Worm (Caenorhabditis elegans) whole organism, L3 larva: Measurements from ENCODE around the gene pole-2.

Experiments
- daf-12 ChIP-seq: fragments of 150-350 bp; optimal IDR thresholded peaks from 2 replicates; lab custom pipeline; 2014; ENCODE audit warnings: missing biosample characterization, missing genetic modification reagents, missing genetic modification characterization
- elt-3 ChIP-seq, 3 experiments: fragments of 150-350 bp in 1 of 3; sonication (generic microtip) in 2 of 3; optimal IDR thresholded peaks; 2 replicates in 2 of 3; 4 replicates in 1 of 3; lab custom pipeline; 2014 to 2017; ENCODE audit warnings: missing biosample characterization in 3 of 3, missing genetic modification characterization in 3 of 3
- lin-15B ChIP-seq: fragments of 150-350 bp; optimal IDR thresholded peaks from 2 replicates; lab custom pipeline; 2014; ENCODE audit warnings: missing biosample characterization, missing genetic modification characterization
- nhr-237 ChIP-seq: fragments of 150-350 bp; optimal IDR thresholded peaks from 2 replicates; lab custom pipeline; 2014; ENCODE audit warnings: missing biosample characterization, missing genetic modification characterization
- nhr-77 ChIP-seq: fragments of 150-350 bp; optimal IDR thresholded peaks from 2 replicates; lab custom pipeline; 2014; ENCODE audit warnings: missing biosample characterization, missing genetic modification characterization
- ztf-11 ChIP-seq: fragments of 150-350 bp; optimal IDR thresholded peaks from 2 replicates; lab custom pipeline; 2014; ENCODE audit warnings: missing biosample characterization, missing genetic modification characterization
- ztf-4 ChIP-seq: fragments of 150-350 bp; optimal IDR thresholded peaks from 2 replicates; lab custom pipeline; 2014; ENCODE audit warnings: missing biosample characterization, missing genetic modification characterization

- TF ChIP-seq daf-12 (no peak), ztf-4 (tag; lab: Kevin White, UChicago) (no peak), elt-3 (tag; optimal IDR thresholded peaks at IDR 0.05; lab: Kevin White, UChicago) (no peak), lin-15B (tag; lab: Kevin White, UChicago) (no peak), nhr-237 (tag; lab: Kevin White, UChicago) (no peak), nhr-77 (no peak), ztf-11 (no peak)
Observed at ce11 chrIV:8730469-8730868, 44.1 kb upstream of the pole-2 start, which contains the start of gene F21D5.3.
